Worm (Caenorhabditis elegans) whole organism, L3 larva: Measurements from ENCODE around the gene oig-1.
A peak's percentile ranks its signal among the peaks of the same experiment; 100 is the strongest.

Experiments
- R02D3.7 ChIP-seq: fragments of 150-350 bp; optimal IDR thresholded peaks from 2 replicates; lab custom pipeline; 2014; ENCODE audit warnings: missing biosample characterization, missing genetic modification characterization
- ZK546.5 ChIP-seq: sonication (generic microtip); optimal IDR thresholded peaks from 2 replicates; lab custom pipeline; 2017; ENCODE audit warnings: missing biosample characterization, missing genetic modification characterization
- aly-2 ChIP-seq: fragments of 150-350 bp; optimal IDR thresholded peaks from 2 replicates; lab custom pipeline; 2014; ENCODE audit warnings: missing biosample characterization, missing genetic modification characterization
- ceh-28 ChIP-seq: fragments of 150-350 bp; optimal IDR thresholded peaks from 2 replicates; lab custom pipeline; 2014; ENCODE audit warnings: missing biosample characterization, missing genetic modification reagents, missing genetic modification characterization
- ceh-82 ChIP-seq: fragments of 150-350 bp; optimal IDR thresholded peaks from 2 replicates; lab custom pipeline; 2014; ENCODE audit warnings: missing biosample characterization, missing genetic modification characterization
- daf-12 ChIP-seq: fragments of 150-350 bp; optimal IDR thresholded peaks from 2 replicates; lab custom pipeline; 2014; ENCODE audit warnings: missing biosample characterization, missing genetic modification reagents, missing genetic modification characterization
- egl-5 ChIP-seq: fragments of 150-350 bp; optimal IDR thresholded peaks from 2 replicates; lab custom pipeline; 2017; ENCODE audit warnings: missing biosample characterization, missing genetic modification reagents, missing genetic modification characterization, inconsistent platforms
- elt-1 ChIP-seq: fragments of 150-350 bp; optimal IDR thresholded peaks from 2 replicates; lab custom pipeline; 2014; ENCODE audit warnings: missing biosample characterization, missing genetic modification characterization
- elt-2 ChIP-seq: sonication (generic microtip); optimal IDR thresholded peaks from 2 replicates; lab custom pipeline; 2016; ENCODE audit warnings: missing genetic modification reagents, mild to moderate bottlenecking, missing genetic modification characterization, missing compliant biosample characterization
- elt-3 ChIP-seq, 3 experiments: fragments of 150-350 bp in 1 of 3; sonication (generic microtip) in 2 of 3; optimal IDR thresholded peaks; 2 replicates in 2 of 3; 4 replicates in 1 of 3; lab custom pipeline; 2014 to 2017; ENCODE audit warnings: missing biosample characterization in 3 of 3, missing genetic modification characterization in 3 of 3
- fkh-10 ChIP-seq: sonication (generic microtip); optimal IDR thresholded peaks from 2 replicates; lab custom pipeline; 2017; ENCODE audit warnings: missing biosample characterization, missing genetic modification reagents, missing genetic modification characterization
- fos-1 ChIP-seq: fragments of 150-350 bp; optimal IDR thresholded peaks from 2 replicates; lab custom pipeline; 2014; ENCODE audit warnings: missing biosample characterization, missing genetic modification characterization
- hmg-11 ChIP-seq: sonication (generic microtip); optimal IDR thresholded peaks from 2 replicates; lab custom pipeline; 2016; ENCODE audit warnings: missing genetic modification characterization, missing compliant biosample characterization
- jun-1 ChIP-seq: fragments of 150-350 bp; optimal IDR thresholded peaks from 2 replicates; lab custom pipeline; 2014; ENCODE audit warnings: missing biosample characterization, missing genetic modification reagents, missing genetic modification characterization
- lin-15B ChIP-seq: fragments of 150-350 bp; optimal IDR thresholded peaks from 2 replicates; lab custom pipeline; 2014; ENCODE audit warnings: missing biosample characterization, missing genetic modification characterization
- lin-39 ChIP-seq: fragments of 150-350 bp; optimal IDR thresholded peaks from 2 replicates; lab custom pipeline; 2018; ENCODE audit warnings: missing biosample characterization, missing genetic modification reagents, missing genetic modification characterization
- nfya-1 ChIP-seq: sonication (generic microtip); optimal IDR thresholded peaks from 2 replicates; lab custom pipeline; 2017; ENCODE audit warnings: missing genetic modification characterization, mild to moderate bottlenecking, missing compliant biosample characterization, antibody characterized with exemption, moderate library complexity; ENCODE audit not compliant: insufficient read depth
- nhr-11 ChIP-seq: fragments of 150-350 bp; optimal IDR thresholded peaks from 2 replicates; lab custom pipeline; 2014; ENCODE audit warnings: missing biosample characterization, missing genetic modification characterization
- nhr-23 ChIP-seq: fragments of 150-350 bp; optimal IDR thresholded peaks from 2 replicates; lab custom pipeline; 2014; ENCODE audit warnings: missing biosample characterization, missing genetic modification reagents, missing genetic modification characterization
- nhr-237 ChIP-seq: fragments of 150-350 bp; optimal IDR thresholded peaks from 2 replicates; lab custom pipeline; 2014; ENCODE audit warnings: missing biosample characterization, missing genetic modification characterization
- nhr-25 ChIP-seq: sonication (generic microtip); optimal IDR thresholded peaks from 2 replicates; lab custom pipeline; 2017; ENCODE audit warnings: missing biosample characterization, missing genetic modification characterization
- nhr-28 ChIP-seq: fragments of 150-350 bp; optimal IDR thresholded peaks from 2 replicates; lab custom pipeline; 2014; ENCODE audit warnings: missing biosample characterization, missing genetic modification characterization
- nhr-43 ChIP-seq: sonication (generic microtip); optimal IDR thresholded peaks from 2 replicates; lab custom pipeline; 2016; ENCODE audit warnings: mild to moderate bottlenecking, missing genetic modification characterization, missing compliant biosample characterization; ENCODE audit not compliant: poor library complexity, severe bottlenecking
- nhr-76 ChIP-seq: fragments of 150-350 bp; sonication (generic microtip); optimal IDR thresholded peaks from 5 replicates; lab custom pipeline; 2014; ENCODE audit warnings: missing biosample characterization, missing genetic modification characterization
- nhr-77 ChIP-seq: fragments of 150-350 bp; optimal IDR thresholded peaks from 2 replicates; lab custom pipeline; 2014; ENCODE audit warnings: missing biosample characterization, missing genetic modification characterization
- pha-4 ChIP-seq: fragments of 150-350 bp; optimal IDR thresholded peaks from 2 replicates; lab custom pipeline; 2014; ENCODE audit warnings: missing biosample characterization, missing genetic modification reagents, missing genetic modification characterization
- skn-1 ChIP-seq: fragments of 150-350 bp; optimal IDR thresholded peaks from 2 replicates; lab custom pipeline; 2014; ENCODE audit warnings: missing biosample characterization, missing genetic modification characterization
- snpc-4 ChIP-seq: fragments of 150-350 bp; optimal IDR thresholded peaks from 2 replicates; lab custom pipeline; 2014; ENCODE audit warnings: missing biosample characterization, missing genetic modification characterization
- tbx-2 ChIP-seq: sonication (generic microtip); optimal IDR thresholded peaks from 2 replicates; lab custom pipeline; 2016; ENCODE audit warnings: mild to moderate bottlenecking, missing genetic modification characterization, missing compliant biosample characterization
- unc-62 ChIP-seq: fragments of 150-350 bp; sonication (generic microtip); optimal IDR thresholded peaks from 4 replicates; lab custom pipeline; 2014; ENCODE audit warnings: missing biosample characterization, missing genetic modification reagents, missing genetic modification characterization
- zag-1 ChIP-seq: fragments of 150-350 bp; optimal IDR thresholded peaks from 2 replicates; lab custom pipeline; 2014; ENCODE audit warnings: missing biosample characterization, missing genetic modification characterization
- ztf-11 ChIP-seq: fragments of 150-350 bp; optimal IDR thresholded peaks from 2 replicates; lab custom pipeline; 2014; ENCODE audit warnings: missing biosample characterization, missing genetic modification characterization
- ztf-4 ChIP-seq: fragments of 150-350 bp; optimal IDR thresholded peaks from 2 replicates; lab custom pipeline; 2014; ENCODE audit warnings: missing biosample characterization, missing genetic modification characterization

Gene oig-1

ce11 chrIII:6525557-6525956 lies at the start of gene oig-1:
oig-1 (minus strand) TSS chrIII:6525657.
- no peak for TF ChIP-seq nhr-28
- no peak for TF ChIP-seq ztf-4
- TF ChIP-seq lin-39 (tag; lab: Kevin White, UChicago), result no peak
- no peak for TF ChIP-seq nhr-25 (tag; lab: Kevin White, UChicago)
- no peak for TF ChIP-seq nhr-77 (tag; lab: Kevin White, UChicago)
- TF ChIP-seq fos-1 (tag; lab: Kevin White, UChicago), result no peak
- no peak for TF ChIP-seq egl-5 (tag; lab: Kevin White, UChicago)
- TF ChIP-seq nhr-237 (tag; lab: Kevin White, UChicago), result no peak
- no peak for TF ChIP-seq ztf-11 (tag; lab: Kevin White, UChicago)
- TF ChIP-seq nhr-11, result no peak
- TF ChIP-seq daf-12, result no peak
- TF ChIP-seq fkh-10 (GFP tag; lab: Kevin White, UChicago), result no peak
- no peak for TF ChIP-seq nhr-76
- TF ChIP-seq zag-1 (tag; lab: Kevin White, UChicago), result no peak

- no peak for TF ChIP-seq R02D3.7 (tag; lab: Kevin White, UChicago)
- TF ChIP-seq zag-1 (tag; lab: Kevin White, UChicago), result no peak
- no peak for TF ChIP-seq elt-3 (tag; optimal IDR thresholded peaks at IDR 0.05; lab: Kevin White, UChicago)
- no peak for TF ChIP-seq daf-12
- TF ChIP-seq hmg-11, result no peak
These were observed 33.0 kb upstream of the oig-1 start, which contains the start of gene C09E7.8 for ce11 chrIII:6558487-6558886. C09E7.8 (minus strand) TSS chrIII:6558587.

ce11 chrIII:6551187-6552058 lies 26.0 kb upstream of the oig-1 start, which contains the start of gene C09E7.7:
C09E7.7 (minus strand) TSS chrIII:6551243.
- TF ChIP-seq elt-2 (peak; percentile 16), lin-15B (peak; percentile 21), snpc-4 (peak; percentile 25), nhr-25 (tag; lab: Kevin White, UChicago) (peak; percentile 15), ceh-28 (tag; lab: Kevin White, UChicago) (peak; percentile 0), nfya-1 (tag; lab: Kevin White, UChicago) (peak; percentile 50), pha-4 (tag; lab: Kevin White, UChicago) (peak; percentile 30), hmg-11 (peak; percentile 11), fkh-10 (GFP tag; lab: Kevin White, UChicago) (peak; percentile 2), elt-1 (tag; lab: Kevin White, UChicago) (peak; percentile 36), nhr-43 (tag; lab: Kevin White, UChicago) (peak; percentile 63), tbx-2 (peak; percentile 21)

- peak; percentile 29 for TF ChIP-seq ceh-28 (tag; lab: Kevin White, UChicago)
- no peak for TF ChIP-seq nhr-25 (tag; lab: Kevin White, UChicago)
- no peak for TF ChIP-seq ceh-82 (tag; lab: Kevin White, UChicago)
- no peak for TF ChIP-seq elt-1 (tag; lab: Kevin White, UChicago)
- peak; percentile 3 for TF ChIP-seq lin-15B
- no peak for TF ChIP-seq aly-2
- TF ChIP-seq nhr-23 (tag; lab: Kevin White, UChicago), result no peak
- peak; percentile 52 for TF ChIP-seq nfya-1 (tag; lab: Kevin White, UChicago)
- TF ChIP-seq skn-1, result no peak
- TF ChIP-seq snpc-4, result no peak
- TF ChIP-seq hmg-11, result no peak
- no peak for TF ChIP-seq ztf-11 (tag; lab: Kevin White, UChicago)
- TF ChIP-seq jun-1 (tag; lab: Kevin White, UChicago), result no peak
- TF ChIP-seq ZK546.5 (tag; lab: Kevin White, UChicago), result no peak
- peak; percentile 29 for TF ChIP-seq pha-4 (tag; lab: Kevin White, UChicago)
- TF ChIP-seq R02D3.7 (tag; lab: Kevin White, UChicago), result no peak
- peak; percentile 29 for TF ChIP-seq elt-2
- no peak for TF ChIP-seq unc-62 (GFP tag; lab: Kevin White, UChicago)
- TF ChIP-seq elt-3 (tag; optimal IDR thresholded peaks at IDR 0.05; lab: Kevin White, UChicago), result no peak
These were observed 11.6 kb upstream of the oig-1 start, which contains the start of gene C09E7.4 for ce11 chrIII:6536945-6537568. C09E7.4 (minus strand) TSS chrIII:6536995.
